Worm (Caenorhabditis elegans) whole organism, L4 larva: Measurements from ENCODE around the gene ZK370.4.

ENCODE experiments used
- F26F4.8 ChIP-seq: fragments of 200-800 bp; sonication (Bioruptor generic); conservative IDR thresholded peaks from 2 replicates; pipeline ENCODE4 v1.3.6; 2022; ENCODE audit warnings: missing genetic modification characterization, missing compliant biosample characterization
- R02D3.7 ChIP-seq: fragments of 150-350 bp; sonication (generic microtip); optimal IDR thresholded peaks from 3 replicates; lab custom pipeline; 2014; ENCODE audit warnings: missing biosample characterization, missing genetic modification characterization
- Y105C5A.15 ChIP-seq: fragments of 200-800 bp; sonication (Bioruptor generic); IDR thresholded peaks from 2 replicates; pipeline ENCODE4 v1.3.6; 2022; ENCODE audit warnings: missing genetic modification characterization, missing compliant biosample characterization
- Y75B8A.6 ChIP-seq: fragments of 200-800 bp; sonication (Bioruptor generic); IDR thresholded peaks from 2 replicates; pipeline ENCODE4 v1.3.6; 2022; ENCODE audit warnings: missing genetic modification reagents, missing genetic modification characterization, missing compliant biosample characterization
- aha-1 ChIP-seq: fragments of 150-350 bp; peaks from one replicate; lab custom pipeline; 2014; ENCODE audit warnings: missing biosample characterization, missing genetic modification characterization
- ceh-62 ChIP-seq: sonication (generic microtip); optimal IDR thresholded peaks from 2 replicates; lab custom pipeline; 2017; ENCODE audit warnings: missing biosample characterization, missing genetic modification characterization
- ctbp-1 ChIP-seq: fragments of 200-800 bp; sonication (Bioruptor generic); IDR thresholded peaks from 2 replicates; pipeline ENCODE4 v1.3.6; 2022; ENCODE audit warnings: missing genetic modification reagents, missing genetic modification characterization, missing compliant biosample characterization
- daf-12 ChIP-seq: fragments of 150-350 bp; optimal IDR thresholded peaks from 2 replicates; lab custom pipeline; 2014; ENCODE audit warnings: missing biosample characterization, missing genetic modification reagents, missing genetic modification characterization
- dmd-8 ChIP-seq: fragments of 200-800 bp; sonication (Bioruptor generic); IDR thresholded peaks from 2 replicates; pipeline ENCODE4 v1.3.6; 2022; ENCODE audit warnings: missing genetic modification characterization, missing compliant biosample characterization
- fkh-10 ChIP-seq: fragments of 150-350 bp; optimal IDR thresholded peaks from 2 replicates; lab custom pipeline; 2014; ENCODE audit warnings: missing biosample characterization, missing genetic modification reagents, missing genetic modification characterization
- gei-8 ChIP-seq: fragments of 200-800 bp; sonication (Bioruptor generic); optimal IDR thresholded peaks from 2 replicates; lab custom pipeline; 2018; ENCODE audit warnings: mild to moderate bottlenecking, missing genetic modification characterization, missing compliant biosample characterization
- lin-38 ChIP-seq: fragments of 200-800 bp; sonication (Bioruptor generic); IDR thresholded peaks from 2 replicates; pipeline ENCODE4 v1.3.6; 2022; ENCODE audit warnings: missing genetic modification reagents, missing genetic modification characterization, missing compliant biosample characterization
- lin-39 ChIP-seq: fragments of 150-350 bp; optimal IDR thresholded peaks from 2 replicates; lab custom pipeline; 2014; ENCODE audit warnings: missing biosample characterization, missing genetic modification reagents, missing genetic modification characterization
- lir-3 ChIP-seq: sonication (generic microtip); optimal IDR thresholded peaks from 2 replicates; lab custom pipeline; 2016; ENCODE audit warnings: mild to moderate bottlenecking, missing genetic modification characterization, missing compliant biosample characterization
- madf-5 ChIP-seq, 2 experiments: fragments of 200-800 bp; sonication (Bioruptor generic); IDR thresholded peaks; 2 replicates each; pipeline ENCODE4 v1.3.6; 2022; ENCODE audit warnings: missing compliant biosample characterization in 2 of 2, missing genetic modification characterization in 2 of 2
- madf-9 ChIP-seq: fragments of 200-800 bp; sonication (Bioruptor generic); conservative IDR thresholded peaks from 2 replicates; pipeline ENCODE4 v1.3.6; 2022; ENCODE audit warnings: missing genetic modification reagents, missing genetic modification characterization, missing compliant biosample characterization
- mdl-1 ChIP-seq, 2 experiments: fragments of 150-350 bp in 1 of 2; sonication (generic microtip) in 1 of 2; optimal IDR thresholded peaks; 2 replicates each; lab custom pipeline; 2014 to 2017; ENCODE audit warnings: missing biosample characterization in 2 of 2, missing genetic modification characterization in 2 of 2
- mes-2 ChIP-seq: sonication (generic microtip); optimal IDR thresholded peaks from 2 replicates; lab custom pipeline; 2016; ENCODE audit warnings: missing genotype, mild to moderate bottlenecking, missing genetic modification characterization, missing compliant biosample characterization; ENCODE audit not compliant: poor library complexity, severe bottlenecking
- mxl-2 ChIP-seq: fragments of 200-800 bp; sonication (Bioruptor generic); conservative IDR thresholded peaks from 2 replicates; pipeline ENCODE4 v1.3.6; 2022; ENCODE audit warnings: missing genetic modification reagents, missing genetic modification characterization, missing compliant biosample characterization
- mxl-3 ChIP-seq: fragments of 200-800 bp; sonication (Bioruptor generic); optimal IDR thresholded peaks from 2 replicates; lab custom pipeline; 2018; ENCODE audit warnings: mild to moderate bottlenecking, missing genetic modification characterization, missing compliant biosample characterization
- nhr-25 ChIP-seq: sonication (generic microtip); optimal IDR thresholded peaks from 2 replicates; lab custom pipeline; 2017; ENCODE audit warnings: missing genetic modification characterization, mild to moderate bottlenecking, missing compliant biosample characterization, antibody characterized with exemption, moderate library complexity, borderline replicate concordance; ENCODE audit not compliant: insufficient read depth
- nhr-41 ChIP-seq: fragments of 200-800 bp; sonication (Bioruptor generic); IDR thresholded peaks from 2 replicates; pipeline ENCODE4 v1.3.6; 2022; ENCODE audit warnings: missing genetic modification reagents, missing genetic modification characterization, missing compliant biosample characterization
- saeg-2 ChIP-seq: fragments of 200-800 bp; sonication (Bioruptor generic); IDR thresholded peaks from 2 replicates; pipeline ENCODE4 v1.3.6; 2022; ENCODE audit warnings: missing genetic modification reagents, missing genetic modification characterization, missing compliant biosample characterization
- sdz-12 ChIP-seq: fragments of 200-800 bp; sonication (Bioruptor generic); optimal IDR thresholded peaks from 2 replicates; lab custom pipeline; 2018; ENCODE audit warnings: mild to moderate bottlenecking, missing genetic modification characterization, missing compliant biosample characterization
- spr-1 ChIP-seq: sonication (generic microtip); optimal IDR thresholded peaks from 2 replicates; lab custom pipeline; 2016; ENCODE audit warnings: mild to moderate bottlenecking, missing genetic modification characterization, missing compliant biosample characterization
- spr-3 ChIP-seq: fragments of 200-800 bp; sonication (Bioruptor generic); optimal IDR thresholded peaks from 2 replicates; lab custom pipeline; 2018; ENCODE audit warnings: mild to moderate bottlenecking, missing genetic modification characterization, missing compliant biosample characterization
- tag-97 ChIP-seq: fragments of 200-800 bp; sonication (Bioruptor generic); IDR thresholded peaks from 2 replicates; pipeline ENCODE4 v1.3.6; 2022; ENCODE audit warnings: missing genetic modification characterization, missing compliant biosample characterization
- tra-1 ChIP-seq: fragments of 200-800 bp; sonication (Bioruptor generic); IDR thresholded peaks from 2 replicates; pipeline ENCODE4 v1.3.6; 2022; ENCODE audit warnings: missing genetic modification reagents, missing genetic modification characterization, missing compliant biosample characterization
- unc-130 ChIP-seq: sonication (generic microtip); optimal IDR thresholded peaks from 2 replicates; lab custom pipeline; 2016; ENCODE audit warnings: missing genetic modification reagents, missing genetic modification characterization, missing compliant biosample characterization
- unc-39 ChIP-seq: sonication (generic microtip); optimal IDR thresholded peaks from 2 replicates; lab custom pipeline; 2017; ENCODE audit warnings: missing biosample characterization, missing genetic modification characterization
- unc-62 ChIP-seq, 3 experiments: fragments of 150-350 bp in 1 of 3; sonication (generic microtip); optimal IDR thresholded peaks in 2 of 3; peaks in 1 of 3; 1 replicate in 1 of 3; 2 replicates in 2 of 3; lab custom pipeline; 2014 to 2017; ENCODE audit warnings: missing biosample characterization in 3 of 3, missing genetic modification characterization in 3 of 3, missing genetic modification reagents in 3 of 3, missing genotype in 1 of 3
- vab-7 ChIP-seq: fragments of 200-800 bp; sonication (Bioruptor generic); IDR thresholded peaks from 2 replicates; pipeline ENCODE4 v1.3.6; 2022; ENCODE audit warnings: missing genetic modification reagents, missing genetic modification characterization, missing compliant biosample characterization
- zag-1 ChIP-seq: fragments of 150-350 bp; optimal IDR thresholded peaks from 2 replicates; lab custom pipeline; 2014; ENCODE audit warnings: missing biosample characterization, missing genetic modification characterization
- zfp-3 ChIP-seq: fragments of 200-800 bp; sonication (Bioruptor generic); conservative IDR thresholded peaks from 2 replicates; pipeline ENCODE4 v1.3.6; 2022; ENCODE audit warnings: missing genetic modification reagents, missing genetic modification characterization, missing compliant biosample characterization
- zip-2 ChIP-seq: fragments of 150-350 bp; optimal IDR thresholded peaks from 2 replicates; lab custom pipeline; 2014; ENCODE audit warnings: missing biosample characterization, missing genetic modification characterization

ZK370.4 gene

DNA sequence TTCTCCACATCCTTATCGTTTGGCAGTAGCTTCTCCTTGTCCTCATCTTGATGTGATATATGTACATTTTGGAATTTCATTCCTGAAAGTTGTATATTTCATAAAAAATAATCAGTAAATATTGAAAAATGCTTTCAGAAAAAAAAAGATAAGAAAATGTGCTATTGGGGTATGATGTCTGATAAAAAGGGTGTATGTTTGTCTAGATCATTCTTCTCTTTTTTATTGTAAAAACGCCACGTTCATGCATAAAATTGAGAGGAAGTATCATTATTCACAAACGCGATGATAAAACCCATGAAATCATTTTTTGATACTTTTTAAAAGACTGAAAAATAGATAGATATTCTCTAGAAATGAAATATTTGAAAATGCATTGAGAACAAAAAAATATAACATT is 17.4 kb upstream of the ZK370.4 start (continued):
- no peak for TF ChIP-seq vab-7 (GFP tag; lab: Robert Waterston, UW)
- no peak for TF ChIP-seq mes-2 (tag; lab: Kevin White, UChicago)
- TF ChIP-seq zag-1 (tag; lab: Kevin White, UChicago), result no peak
- no peak for TF ChIP-seq ctbp-1 (GFP tag; lab: Robert Waterston, UW)
- TF ChIP-seq zip-2, result no peak
- TF ChIP-seq sdz-12, result no peak
- TF ChIP-seq nhr-41 (GFP tag; lab: Robert Waterston, UW), result no peak
- no peak for TF ChIP-seq gei-8
- no peak for TF ChIP-seq dmd-8 (GFP tag; lab: Robert Waterston, UW)
- TF ChIP-seq ceh-62 (tag; lab: Kevin White, UChicago), result no peak

ce11 chrIII:8745214-8745613 is 14.0 kb upstream of the ZK370.4 start:
- no peak for TF ChIP-seq lin-39 (tag; lab: Kevin White, UChicago)
- TF ChIP-seq unc-62 (GFP tag; optimal IDR thresholded peaks at IDR 0.05 in 1 of 2; lab: Kevin White, UChicago), result peak in 1 of 2 experiments; percentile 95
- TF ChIP-seq unc-62 (tag; optimal IDR thresholded peaks at IDR 0.05; lab: Kevin White, UChicago), result no peak
- no peak for TF ChIP-seq spr-1 (tag; lab: Kevin White, UChicago)
- TF ChIP-seq, all 104 proteins: peak for 1

DNA sequence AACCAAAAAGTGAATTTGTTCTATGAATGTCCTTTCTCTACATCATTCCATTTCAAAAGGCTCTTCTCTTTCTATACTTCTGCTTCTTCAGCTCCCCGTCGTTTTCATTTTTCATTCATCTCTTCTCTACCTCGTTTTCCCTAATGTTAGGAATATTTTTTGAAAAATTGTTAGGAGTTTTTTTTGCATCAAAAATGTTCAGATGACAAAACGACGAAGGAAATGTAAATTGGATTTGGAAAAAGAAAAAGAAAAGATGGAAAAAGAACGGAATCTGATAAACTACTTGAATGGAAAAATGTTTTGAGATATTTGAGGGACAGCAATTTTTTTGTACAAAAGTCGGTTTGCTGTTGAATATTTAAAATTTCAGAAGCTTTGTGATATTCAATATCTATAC is 13.6 kb upstream of the ZK370.4 start:
- TF ChIP-seq mxl-2 (GFP tag; lab: Robert Waterston, UW) (no peak), tag-97 (GFP tag; lab: Robert Waterston, UW) (no peak), madf-5 (GFP tag; IDR thresholded peaks at IDR 0.05; lab: Robert Waterston, UW) (no peak), lin-39 (tag; lab: Kevin White, UChicago) (no peak), fkh-10 (GFP tag; lab: Kevin White, UChicago) (peak; percentile 76), spr-3 (GFP tag; lab: Kevin White, UChicago) (no peak), zag-1 (tag; lab: Kevin White, UChicago) (no peak), unc-130 (GFP tag; lab: Kevin White, UChicago) (no peak)

DNA sequence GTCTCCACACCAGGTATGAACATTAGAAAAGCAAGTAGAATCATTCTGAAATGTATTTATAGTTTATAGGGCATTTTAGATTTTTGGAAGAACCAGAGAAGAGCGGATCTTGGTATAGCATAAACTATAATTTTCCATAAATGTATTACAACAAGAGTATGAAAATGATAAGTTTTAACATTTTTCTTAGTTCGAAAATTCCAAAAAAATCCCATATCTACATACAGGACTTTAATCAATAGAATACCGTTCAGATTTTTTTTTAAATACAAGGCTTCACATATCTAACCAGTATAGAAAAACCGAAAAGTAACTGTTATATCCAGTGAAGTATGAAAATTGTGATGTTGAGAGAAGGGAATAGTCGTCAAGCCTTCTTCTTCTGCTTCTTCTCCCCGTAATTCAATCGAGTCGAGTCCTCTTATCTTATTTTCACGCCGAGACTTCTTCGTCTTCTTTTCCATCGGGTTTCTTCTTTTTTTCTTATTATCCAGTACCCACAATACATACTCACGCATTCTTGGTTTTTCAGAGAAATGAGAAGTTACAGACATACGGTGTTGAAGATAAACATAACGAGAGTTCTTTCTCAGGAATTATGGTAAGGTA is 12.7 kb upstream of the ZK370.4 start, which contains the start of gene ZK370.6:
ZK370.6 (minus strand) TSS at position 51 of the 609 bp plus-strand sequence.
- peak; percentile 45 for TF ChIP-seq fkh-10 (GFP tag; lab: Kevin White, UChicago)
- TF ChIP-seq Y105C5A.15 (GFP tag; lab: Robert Waterston, UW), result no peak

DNA sequence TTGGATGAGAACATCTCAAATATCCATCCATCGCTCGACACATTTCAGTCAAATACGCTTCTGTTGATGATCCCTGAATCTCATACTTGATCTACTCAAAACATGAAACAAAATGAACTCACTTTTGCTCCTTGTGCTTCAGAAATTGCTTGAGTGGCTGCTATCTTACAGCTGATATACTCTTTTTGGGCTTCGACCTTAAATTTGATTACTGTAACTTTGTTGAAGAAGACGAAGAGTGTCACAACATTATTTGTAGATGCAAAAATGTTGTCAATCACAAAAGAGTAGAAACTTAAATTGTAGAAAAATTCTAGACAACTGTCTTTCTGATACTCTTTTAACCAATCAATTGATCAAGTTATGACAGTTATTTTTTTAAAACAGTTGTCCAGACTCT is 11.4 kb upstream of the ZK370.4 start:
- TF ChIP-seq unc-62 (GFP tag; optimal IDR thresholded peaks at IDR 0.05 in 1 of 2; lab: Kevin White, UChicago), result peak in 1 of 2 experiments; percentile 26
- TF ChIP-seq unc-62 (tag; optimal IDR thresholded peaks at IDR 0.05; lab: Kevin White, UChicago), result no peak
- no peak for TF ChIP-seq lin-39 (tag; lab: Kevin White, UChicago)

- TF ChIP-seq Y75B8A.6 (GFP tag; lab: Robert Waterston, UW) (no peak), aha-1 (tag; lab: Kevin White, UChicago) (peak; percentile 80), F26F4.8 (GFP tag; lab: Robert Waterston, UW) (no peak)
These were observed 10.7 kb upstream of the ZK370.4 start for ce11 chrIII:8741955-8742354.

DNA sequence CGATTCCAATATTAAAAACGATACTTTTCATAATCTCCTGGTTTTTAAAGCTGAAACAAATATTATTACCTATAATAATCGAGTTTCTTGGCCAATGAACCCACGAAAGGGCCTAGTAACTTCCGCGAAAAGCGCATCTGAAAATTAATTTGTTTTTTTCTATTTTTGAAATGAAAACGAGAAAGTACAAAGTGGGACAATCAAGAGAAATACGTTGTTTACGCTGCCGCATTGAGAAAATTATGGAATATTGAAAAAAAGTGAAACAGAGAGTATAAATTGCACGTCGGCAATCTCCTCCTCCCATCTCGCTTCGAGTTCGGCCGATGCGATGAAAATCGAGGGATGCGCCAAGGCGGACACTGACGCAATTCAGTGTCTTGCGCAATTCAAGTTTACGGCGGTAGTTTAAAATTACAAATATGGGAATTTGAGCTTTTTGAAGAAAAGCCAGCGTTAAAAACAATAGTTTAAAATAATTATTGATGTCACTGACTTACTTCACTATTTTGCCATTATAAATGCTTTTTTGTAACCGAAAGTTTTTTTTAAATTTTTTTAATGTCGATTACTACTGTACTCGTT is 10.2 kb upstream of the ZK370.4 start, which contains the start of gene pdhk-2:
pdhk-2 (minus strand) TSS at position 137 of the 585 bp plus-strand sequence.
- peak; percentile 87 for TF ChIP-seq mxl-3
- peak; percentile 65 for TF ChIP-seq spr-3 (GFP tag; lab: Kevin White, UChicago)
- peak; percentile 59; the same call in 1 of the 2 replicates for TF ChIP-seq tra-1 (GFP tag; lab: Robert Waterston, UW)
- peak; percentile 64 for TF ChIP-seq nhr-25 (tag; lab: Kevin White, UChicago)
- TF ChIP-seq unc-39 (tag; lab: Kevin White, UChicago), result no peak
- peak in 1 of 2 experiments; percentile 82 for TF ChIP-seq mdl-1 (tag; optimal IDR thresholded peaks at IDR 0.05; lab: Kevin White, UChicago)
- TF ChIP-seq lin-38, result peak; percentile 89
- TF ChIP-seq zfp-3, result peak; percentile 92
- TF ChIP-seq madf-9 (GFP tag; lab: Robert Waterston, UW), result peak; percentile 72
- no peak for TF ChIP-seq mxl-2 (GFP tag; lab: Robert Waterston, UW)
- no peak for TF ChIP-seq madf-5 (GFP tag; IDR thresholded peaks at IDR 0.05; lab: Robert Waterston, UW)
- TF ChIP-seq zip-2, result peak; percentile 65
- peak; percentile 43 for TF ChIP-seq lir-3 (tag; lab: Kevin White, UChicago)
- TF ChIP-seq vab-7 (GFP tag; lab: Robert Waterston, UW), result 0 out of 2 replicates have a peak, but pooled peaks have one; percentile 51
- TF ChIP-seq R02D3.7 (tag; lab: Kevin White, UChicago), result no peak
- TF ChIP-seq saeg-2 (GFP tag; lab: Robert Waterston, UW), result peak; percentile 77; the same call in 1 of the 2 replicates
- TF ChIP-seq daf-12 (tag; lab: Kevin White, UChicago), result no peak
